Worm (Caenorhabditis elegans) whole organism, young adult: ENCODE data around the gene skr-21.

ENCODE experiments used
- ekl-4 ChIP-seq: fragments of 200-800 bp; sonication (Bioruptor generic); IDR thresholded peaks from 2 replicates; pipeline ENCODE4 v1.3.6; 2022; ENCODE audit warnings: missing genetic modification reagents, missing genetic modification characterization, missing compliant biosample characterization
- pha-4 ChIP-seq: fragments of 150-350 bp; sonication (generic microtip); optimal IDR thresholded peaks from 2 replicates; lab custom pipeline; 2014; ENCODE audit warnings: missing biosample characterization, missing genetic modification reagents, missing genetic modification characterization
- ztf-26 ChIP-seq: sonication (generic microtip); optimal IDR thresholded peaks from 2 replicates; lab custom pipeline; 2017; ENCODE audit warnings: missing genetic modification characterization, missing compliant biosample characterization

ce11 chrX:13216802-13217201 lies 9.7 kb downstream of the skr-21 start, which contains the start of gene R12H7.4:
- no peak for TF ChIP-seq ekl-4
- TF ChIP-seq ztf-26, result no peak
- no peak for TF ChIP-seq pha-4 (tag; lab: Kevin White, UChicago)
